Worm (Caenorhabditis elegans) whole organism, young adult: ENCODE results near the gene C38C3.3.

Source experiments
- C06A6.2 ChIP-seq: fragments of 200-800 bp; sonication (Bioruptor generic); conservative IDR thresholded peaks from 2 replicates; pipeline ENCODE4 v1.3.6; 2022; ENCODE audit warnings: missing genetic modification characterization, missing compliant biosample characterization
- F37B4.10 ChIP-seq: fragments of 200-800 bp; sonication (Bioruptor generic); IDR thresholded peaks from 2 replicates; pipeline ENCODE4 v1.3.6; 2022; ENCODE audit warnings: missing genetic modification characterization, missing compliant biosample characterization
- F57C9.4 ChIP-seq: sonication (generic microtip); optimal IDR thresholded peaks from 2 replicates; lab custom pipeline; 2017; ENCODE audit warnings: mild to moderate bottlenecking, missing genetic modification characterization, missing compliant biosample characterization
- K12H6.12 ChIP-seq: fragments of 200-800 bp; sonication (Bioruptor generic); optimal IDR thresholded peaks from 2 replicates; lab custom pipeline; 2018; ENCODE audit warnings: mild to moderate bottlenecking, missing genetic modification characterization, missing compliant biosample characterization
- T07F8.4 ChIP-seq: sonication (generic microtip); optimal IDR thresholded peaks from 2 replicates; lab custom pipeline; 2016; ENCODE audit warnings: mild to moderate bottlenecking, missing genetic modification characterization, moderate library complexity, missing compliant biosample characterization
- Y53F4B.3 ChIP-seq: fragments of 200-800 bp; sonication (Bioruptor generic); IDR thresholded peaks from 2 replicates; pipeline ENCODE4 v1.3.6; 2022; ENCODE audit warnings: missing genetic modification reagents, missing genetic modification characterization, missing compliant biosample characterization
- Y53G8AR.9 ChIP-seq: fragments of 200-800 bp; sonication (Bioruptor generic); conservative IDR thresholded peaks from 2 replicates; pipeline ENCODE4 v1.3.6; 2022; ENCODE audit warnings: missing genetic modification reagents, missing genetic modification characterization, missing compliant biosample characterization
- Y95B8A.8 ChIP-seq: fragments of 200-800 bp; sonication (Bioruptor generic); IDR thresholded peaks from 2 replicates; pipeline ENCODE4 v1.3.6; 2022; ENCODE audit warnings: missing genetic modification reagents, missing genetic modification characterization, missing compliant biosample characterization
- ZK185.1 ChIP-seq: sonication (generic microtip); optimal IDR thresholded peaks from 2 replicates; lab custom pipeline; 2016; ENCODE audit warnings: mild to moderate bottlenecking, missing genetic modification characterization, missing compliant biosample characterization; ENCODE audit not compliant: poor library complexity, severe bottlenecking
- attf-3 ChIP-seq: fragments of 200-800 bp; sonication (Bioruptor generic); conservative IDR thresholded peaks from 2 replicates; pipeline ENCODE4 v1.3.6; 2022; ENCODE audit warnings: missing genetic modification reagents, missing genetic modification characterization, missing compliant biosample characterization
- bed-1 ChIP-seq: fragments of 200-800 bp; sonication (Bioruptor generic); IDR thresholded peaks from 2 replicates; pipeline ENCODE4 v1.3.6; 2022; ENCODE audit warnings: missing genetic modification reagents, missing genetic modification characterization, missing compliant biosample characterization
- cebp-1 ChIP-seq, 2 experiments: fragments of 200-800 bp in 1 of 2; sonication (Bioruptor generic) in 1 of 2; sonication (generic microtip) in 1 of 2; IDR thresholded peaks in 1 of 2; optimal IDR thresholded peaks in 1 of 2; 2 replicates each; pipeline versions ENCODE4 v1.3.6 to Lab custom; 2017 to 2022; ENCODE audit warnings: missing compliant biosample characterization in 2 of 2, missing genetic modification characterization in 2 of 2, mild to moderate bottlenecking in 1 of 2, missing genetic modification reagents in 1 of 2, moderate library complexity in 1 of 2
- ceh-100 ChIP-seq: fragments of 200-800 bp; sonication (Bioruptor generic); IDR thresholded peaks from 2 replicates; pipeline ENCODE4 v1.3.6; 2022; ENCODE audit warnings: missing genetic modification reagents, missing genetic modification characterization, missing compliant biosample characterization
- ceh-27 ChIP-seq: fragments of 200-800 bp; sonication (Bioruptor generic); optimal IDR thresholded peaks from 2 replicates; lab custom pipeline; 2018; ENCODE audit warnings: mild to moderate bottlenecking, missing genetic modification characterization, moderate library complexity, missing compliant biosample characterization
- ceh-40 ChIP-seq: fragments of 200-800 bp; sonication (Bioruptor generic); IDR thresholded peaks from 2 replicates; pipeline ENCODE4 v1.3.6; 2022; ENCODE audit warnings: missing genetic modification characterization, missing compliant biosample characterization
- ceh-79 ChIP-seq: sonication (generic microtip); optimal IDR thresholded peaks from 2 replicates; lab custom pipeline; 2017; ENCODE audit warnings: mild to moderate bottlenecking, missing genetic modification characterization, missing compliant biosample characterization
- chd-7 ChIP-seq: sonication (generic microtip); optimal IDR thresholded peaks from 2 replicates; lab custom pipeline; 2016; ENCODE audit warnings: mild to moderate bottlenecking, missing genetic modification characterization, moderate library complexity, missing compliant biosample characterization
- dox-1 ChIP-seq: fragments of 200-800 bp; sonication (Bioruptor generic); IDR thresholded peaks from 2 replicates; pipeline ENCODE4 v1.3.6; 2022; ENCODE audit warnings: missing genetic modification reagents, missing genetic modification characterization, missing compliant biosample characterization
- dpff-1 ChIP-seq: sonication (generic microtip); optimal IDR thresholded peaks from 2 replicates; lab custom pipeline; 2017; ENCODE audit warnings: mild to moderate bottlenecking, missing genetic modification characterization, missing compliant biosample characterization
- egrh-3 ChIP-seq: fragments of 200-800 bp; sonication (Bioruptor generic); IDR thresholded peaks from 2 replicates; pipeline ENCODE4 v1.3.6; 2022; ENCODE audit warnings: missing genetic modification reagents, missing genetic modification characterization, missing compliant biosample characterization
- ekl-4 ChIP-seq: fragments of 200-800 bp; sonication (Bioruptor generic); IDR thresholded peaks from 2 replicates; pipeline ENCODE4 v1.3.6; 2022; ENCODE audit warnings: missing genetic modification reagents, missing genetic modification characterization, missing compliant biosample characterization
- hmg-1.2 ChIP-seq: fragments of 200-800 bp; sonication (Bioruptor generic); IDR thresholded peaks from 2 replicates; pipeline ENCODE4 v1.3.6; 2022; ENCODE audit warnings: missing genetic modification reagents, missing genetic modification characterization, missing compliant biosample characterization
- lin-26 ChIP-seq: fragments of 200-800 bp; sonication (Bioruptor generic); IDR thresholded peaks from 2 replicates; pipeline ENCODE4 v1.3.6; 2022; ENCODE audit warnings: missing genetic modification reagents, missing genetic modification characterization, missing compliant biosample characterization
- lin-54 ChIP-seq: fragments of 200-800 bp; sonication (Bioruptor generic); optimal IDR thresholded peaks from 2 replicates; lab custom pipeline; 2018; ENCODE audit warnings: mild to moderate bottlenecking, missing genetic modification characterization, missing compliant biosample characterization
- madf-8 ChIP-seq: fragments of 200-800 bp; sonication (Bioruptor generic); conservative IDR thresholded peaks from 2 replicates; pipeline ENCODE4 v1.3.6; 2022; ENCODE audit warnings: missing genetic modification reagents, missing genetic modification characterization, missing compliant biosample characterization
- nfyb-1 ChIP-seq: fragments of 200-800 bp; sonication (Bioruptor generic); IDR thresholded peaks from 2 replicates; pipeline ENCODE4 v1.3.6; 2022; ENCODE audit warnings: missing genetic modification reagents, missing genetic modification characterization, missing compliant biosample characterization
- nhr-120 ChIP-seq: fragments of 200-800 bp; sonication (Bioruptor generic); IDR thresholded peaks from 2 replicates; pipeline ENCODE4 v1.3.6; 2022; ENCODE audit warnings: missing genetic modification characterization, missing compliant biosample characterization
- nhr-80 ChIP-seq: sonication (generic microtip); optimal IDR thresholded peaks from 2 replicates; lab custom pipeline; 2016; ENCODE audit warnings: missing genetic modification characterization, missing compliant biosample characterization
- rcor-1 ChIP-seq: fragments of 200-800 bp; sonication (Bioruptor generic); IDR thresholded peaks from 2 replicates; pipeline ENCODE4 v1.3.6; 2022; ENCODE audit warnings: missing genetic modification reagents, missing genetic modification characterization, missing compliant biosample characterization
- snpc-3.4 ChIP-seq: sonication (generic microtip); optimal IDR thresholded peaks from 2 replicates; lab custom pipeline; 2017; ENCODE audit warnings: missing genetic modification characterization, mild to moderate bottlenecking, missing compliant biosample characterization, antibody characterized with exemption, moderate library complexity, missing genotype, missing genetic modification reagents
- tbx-9 ChIP-seq: sonication (generic microtip); optimal IDR thresholded peaks from 2 replicates; lab custom pipeline; 2016; ENCODE audit warnings: borderline replicate concordance, missing genetic modification characterization, inconsistent platforms, missing compliant biosample characterization
- tlf-1 ChIP-seq: fragments of 200-800 bp; sonication (Bioruptor generic); optimal IDR thresholded peaks from 2 replicates; lab custom pipeline; 2018; ENCODE audit warnings: mild to moderate bottlenecking, missing genetic modification characterization, missing compliant biosample characterization
- unc-62 ChIP-seq: fragments of 150-350 bp; optimal IDR thresholded peaks from 2 replicates; lab custom pipeline; 2014; ENCODE audit warnings: missing biosample characterization, missing genetic modification reagents, missing genetic modification characterization
- zfh-2 ChIP-seq: fragments of 200-800 bp; sonication (Bioruptor generic); conservative IDR thresholded peaks from 2 replicates; pipeline ENCODE4 v1.3.6; 2022; ENCODE audit warnings: missing genetic modification reagents, missing genetic modification characterization, missing compliant biosample characterization
- zim-3 ChIP-seq: sonication (generic microtip); optimal IDR thresholded peaks from 2 replicates; lab custom pipeline; 2017; ENCODE audit warnings: mild to moderate bottlenecking, missing genetic modification characterization, moderate library complexity, missing compliant biosample characterization
- ztf-18 ChIP-seq: sonication (generic microtip); optimal IDR thresholded peaks from 2 replicates; lab custom pipeline; 2016; ENCODE audit warnings: missing genotype, mild to moderate bottlenecking, missing genetic modification characterization, missing compliant biosample characterization
- ztf-22 ChIP-seq: fragments of 200-800 bp; sonication (Bioruptor generic); optimal IDR thresholded peaks from 2 replicates; lab custom pipeline; 2018; ENCODE audit warnings: mild to moderate bottlenecking, missing genetic modification characterization, moderate library complexity, missing compliant biosample characterization
- ztf-28 ChIP-seq: fragments of 200-800 bp; sonication (Bioruptor generic); IDR thresholded peaks from 2 replicates; pipeline ENCODE4 v1.3.6; 2022; ENCODE audit warnings: missing genetic modification reagents, missing genetic modification characterization, missing compliant biosample characterization

The C38C3.3 gene

ce11 chrV:1471078-1471969 is 24.1 kb upstream of the C38C3.3 start (continued):
- peak; percentile 34; the same call in 1 of the 2 replicates for TF ChIP-seq rcor-1 (GFP tag; lab: Robert Waterston, UW)
- TF ChIP-seq bed-1, result no peak
- TF ChIP-seq unc-62 (GFP tag; lab: Kevin White, UChicago), result no peak
- peak; percentile 43 for TF ChIP-seq ZK185.1
- no peak for TF ChIP-seq T07F8.4 (tag; lab: Kevin White, UChicago)
- no peak for TF ChIP-seq Y95B8A.8 (GFP tag; lab: Robert Waterston, UW)
- peak; percentile 92 for TF ChIP-seq lin-54 (GFP tag; lab: Kevin White, UChicago)
- peak; percentile 11 for TF ChIP-seq tlf-1 (GFP tag; lab: Kevin White, UChicago)
- no peak for TF ChIP-seq nfyb-1 (GFP tag; lab: Robert Waterston, UW)
- no peak for TF ChIP-seq ztf-18 (tag; lab: Kevin White, UChicago)
- TF ChIP-seq tbx-9 (tag; lab: Kevin White, UChicago), result no peak
- peak; percentile 70 for TF ChIP-seq madf-8 (GFP tag; lab: Robert Waterston, UW)
- TF ChIP-seq snpc-3.4 (tag; lab: Kevin White, UChicago), result peak; percentile 6

- peak; percentile 32; the same call in 1 of the 2 replicates for TF ChIP-seq egrh-3 (GFP tag; lab: Robert Waterston, UW)
- peak; percentile 92 for TF ChIP-seq cebp-1 (GFP tag; IDR thresholded peaks at IDR 0.05; lab: Robert Waterston, UW)
- TF ChIP-seq cebp-1 (tag; optimal IDR thresholded peaks at IDR 0.05; lab: Kevin White, UChicago), result peak; percentile 99
- TF ChIP-seq chd-7 (tag; lab: Kevin White, UChicago), result no peak
- TF ChIP-seq tlf-1 (GFP tag; lab: Kevin White, UChicago), result no peak
- no peak for TF ChIP-seq Y53G8AR.9 (GFP tag; lab: Robert Waterston, UW)
- TF ChIP-seq zfh-2 (GFP tag; lab: Robert Waterston, UW), result peak; percentile 86
- 0 out of 2 replicates have a peak, but pooled peaks have one; percentile 10 for TF ChIP-seq nfyb-1 (GFP tag; lab: Robert Waterston, UW)
These were observed 23.5 kb upstream of the C38C3.3 start for ce11 chrV:1471977-1472376.

ce11 chrV:1472569-1472968 is 22.9 kb upstream of the C38C3.3 start:
- TF ChIP-seq ztf-28 (GFP tag; lab: Robert Waterston, UW) (no peak), ekl-4 (GFP tag; lab: Robert Waterston, UW) (peak; percentile 54; the same call in 1 of the 2 replicates), rcor-1 (GFP tag; lab: Robert Waterston, UW) (0 out of 2 replicates have a peak, but pooled peaks have one; percentile 26), lin-26 (GFP tag; lab: Robert Waterston, UW) (0 out of 2 replicates have a peak, but pooled peaks have one; percentile 9), nhr-80 (tag; lab: Kevin White, UChicago) (peak; percentile 39), nhr-120 (GFP tag; lab: Robert Waterston, UW) (0 out of 2 replicates have a peak, but pooled peaks have one; percentile 7), dox-1 (GFP tag; lab: Robert Waterston, UW) (peak; percentile 19; the same call in 1 of the 2 replicates), F57C9.4 (tag; lab: Kevin White, UChicago) (no peak)

DNA sequence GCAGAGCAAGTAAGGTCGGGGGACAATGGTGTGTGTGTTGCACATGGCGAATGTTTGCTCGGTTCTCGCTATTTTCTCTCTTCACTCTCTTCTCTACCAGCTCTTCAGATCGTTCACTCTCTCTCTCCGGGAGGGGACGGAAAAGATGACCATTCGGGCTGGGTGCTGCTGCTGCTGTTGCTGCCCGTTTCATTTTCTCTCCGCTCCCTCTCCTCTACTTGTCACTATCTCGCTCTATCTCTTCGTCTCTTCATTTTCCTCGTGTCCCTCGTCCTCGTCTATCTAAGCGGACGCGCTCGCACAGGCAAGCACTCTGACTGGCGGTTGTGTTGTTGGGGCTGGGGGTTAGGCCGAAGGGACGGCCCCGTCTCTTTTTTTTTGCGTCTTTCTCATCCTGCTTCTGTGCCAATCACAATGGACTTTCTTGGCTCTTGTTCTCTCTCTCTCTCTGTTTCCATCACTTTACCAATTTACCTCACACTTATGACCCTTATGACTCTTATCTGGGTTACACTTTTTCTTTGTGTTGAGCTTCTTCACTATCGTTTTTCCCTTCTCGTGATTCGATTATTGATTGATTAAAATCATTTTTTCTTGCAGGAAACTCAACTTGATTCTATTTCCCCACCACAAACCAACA is 20.8 kb upstream of the C38C3.3 start, which contains the start of the genes F53E2.2 and unc-60:
Gene F53E2.2, plus strand, starts transcription at position 601 of the 640 bp plus-strand sequence.
Gene unc-60, plus strand, starts transcription at position 601 of the 640 bp plus-strand sequence.
- 0 out of 2 replicates have a peak, but pooled peaks have one; percentile 41 for TF ChIP-seq Y53G8AR.9 (GFP tag; lab: Robert Waterston, UW)
- peak; percentile 47; the same call in 1 of the 2 replicates for TF ChIP-seq C06A6.2
- TF ChIP-seq F37B4.10 (GFP tag; lab: Robert Waterston, UW), result no peak
- TF ChIP-seq egrh-3 (GFP tag; lab: Robert Waterston, UW), result peak; percentile 68
- TF ChIP-seq ztf-22 (GFP tag; lab: Kevin White, UChicago), result peak; percentile 57
- TF ChIP-seq ekl-4 (GFP tag; lab: Robert Waterston, UW), result peak; percentile 15; the same call in 1 of the 2 replicates
- no peak for TF ChIP-seq attf-3 (GFP tag; lab: Robert Waterston, UW)
- TF ChIP-seq zim-3 (tag; lab: Kevin White, UChicago), result no peak
- no peak for TF ChIP-seq Y53F4B.3 (GFP tag; lab: Robert Waterston, UW)
- TF ChIP-seq ceh-40 (GFP tag; lab: Robert Waterston, UW), result 0 out of 2 replicates have a peak, but pooled peaks have one; percentile 36
- no peak for TF ChIP-seq ztf-28 (GFP tag; lab: Robert Waterston, UW)
- no peak for TF ChIP-seq ceh-79
- peak; percentile 17 for TF ChIP-seq chd-7 (tag; lab: Kevin White, UChicago)
- peak; percentile 67; the same call in 1 of the 2 replicates for TF ChIP-seq hmg-1.2 (GFP tag; lab: Robert Waterston, UW)
- TF ChIP-seq K12H6.12, result peak; percentile 46
- TF ChIP-seq ceh-27 (GFP tag; lab: Kevin White, UChicago), result peak; percentile 68
- no peak for TF ChIP-seq dpff-1 (tag; lab: Kevin White, UChicago)
- no peak for TF ChIP-seq ceh-100 (GFP tag; lab: Robert Waterston, UW)
- TF ChIP-seq nhr-80 (tag; lab: Kevin White, UChicago), result peak; percentile 86
